Fruit fly (Drosophila melanogaster): Measurements from ENCODE around the gene CG3847.

Gene CG3847

DNA sequence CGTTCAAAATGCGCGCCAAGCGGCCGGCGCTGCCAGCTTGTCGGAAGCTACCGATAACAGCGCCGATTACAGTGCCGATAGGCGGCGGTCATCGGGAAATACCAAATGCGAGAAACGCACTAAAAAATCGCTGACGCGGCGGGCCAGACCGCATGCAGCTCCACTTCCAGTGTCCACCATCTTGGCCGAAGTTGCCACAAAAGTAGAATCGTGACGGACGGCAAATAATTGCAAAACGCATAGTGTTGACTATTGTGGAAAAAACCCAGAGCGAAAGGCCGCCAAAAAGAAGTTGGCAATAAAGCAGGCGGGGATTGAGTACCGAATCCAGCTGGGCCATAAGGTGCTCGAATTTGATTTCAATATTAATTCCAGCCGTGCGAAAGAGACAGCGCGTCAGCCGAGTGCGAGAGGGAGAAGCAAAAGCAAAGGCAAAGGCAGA, at the start of gene CG3847:
TSS of gene CG3847 (plus strand) at position 178 of the 442 bp plus-strand sequence.
- TF ChIP-seq CG8478 (optimal IDR thresholded peaks at IDR 0.05), result no peak
- peak in 1 of 2 experiments; percentile 56 for TF ChIP-seq CTCF (optimal IDR thresholded peaks at IDR 0.05)

DNA sequence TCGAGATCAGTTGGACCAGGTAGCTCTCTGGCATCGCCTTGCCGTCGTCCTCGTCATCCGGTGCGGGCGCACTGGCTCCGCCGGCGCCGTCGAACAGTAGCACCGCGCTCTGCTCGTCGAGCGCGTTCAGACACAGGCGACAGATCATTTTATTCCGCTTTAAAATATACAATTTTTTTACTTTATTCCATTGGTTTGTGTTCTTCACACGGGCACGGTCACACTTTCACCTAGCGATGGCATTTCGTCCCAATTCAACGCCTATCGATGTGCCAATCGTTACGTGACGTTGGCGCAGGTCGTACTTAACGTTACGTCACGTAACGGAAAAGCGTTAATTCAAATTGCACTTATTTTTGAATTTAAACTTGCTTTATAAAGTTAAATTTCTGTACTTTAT, 45.9 kb upstream of the CG3847 start, which contains the start of gene CG12219:
TSS of gene CG12219 (minus strand) at position 234 of the 400 bp plus-strand sequence.
- TF ChIP-seq CTCF (optimal IDR thresholded peaks at IDR 0.05) (no peak), CG8478 (optimal IDR thresholded peaks at IDR 0.05) (no peak)

DNA sequence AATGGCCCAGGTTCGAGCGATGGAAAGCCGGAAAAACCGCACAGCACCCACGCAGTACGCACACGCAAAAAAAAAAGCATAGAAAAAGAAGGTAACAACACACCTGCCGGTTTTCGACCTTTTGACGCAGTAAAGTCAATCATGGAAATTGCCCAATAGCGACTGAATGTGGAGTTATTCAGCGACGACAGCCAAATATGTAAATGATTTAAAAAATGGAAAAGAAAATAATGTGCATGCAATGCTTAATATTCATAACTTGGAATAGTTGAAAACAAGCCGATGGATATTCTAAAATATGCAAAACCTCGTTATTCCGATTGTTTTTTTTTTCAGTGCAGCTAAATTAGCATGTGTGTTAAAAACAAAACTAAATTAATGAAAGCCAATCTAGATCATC, 43.7 kb upstream of the CG3847 start:
- no peak for TF ChIP-seq CG8478 (optimal IDR thresholded peaks at IDR 0.05)
- no peak for TF ChIP-seq CTCF (optimal IDR thresholded peaks at IDR 0.05)

DNA sequence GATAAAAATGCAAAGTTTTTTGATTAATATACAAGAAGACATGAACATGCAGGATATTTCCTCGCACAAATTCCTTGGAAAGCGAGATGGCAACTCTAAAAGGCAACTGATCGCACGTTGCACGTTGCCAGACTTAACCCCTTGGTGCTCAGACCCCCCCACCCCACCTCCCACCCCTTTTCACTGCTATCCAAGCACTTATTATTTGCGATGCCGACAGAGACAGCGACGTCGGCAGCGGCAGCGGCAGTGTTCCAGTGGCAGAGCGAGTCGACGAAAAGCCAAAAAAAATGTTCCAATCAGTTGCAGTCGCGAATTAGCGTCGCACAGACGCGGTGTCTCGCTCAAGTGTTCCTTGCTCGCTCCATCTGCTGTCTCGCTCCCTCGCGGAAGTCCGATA, 43.2 kb upstream of the CG3847 start, which contains the start of gene CG3823:
TSS of gene CG3823 (plus strand) at position 301 of the 400 bp plus-strand sequence.
- no peak for TF ChIP-seq CG8478 (optimal IDR thresholded peaks at IDR 0.05)
- TF ChIP-seq CTCF (optimal IDR thresholded peaks at IDR 0.05), result no peak

DNA sequence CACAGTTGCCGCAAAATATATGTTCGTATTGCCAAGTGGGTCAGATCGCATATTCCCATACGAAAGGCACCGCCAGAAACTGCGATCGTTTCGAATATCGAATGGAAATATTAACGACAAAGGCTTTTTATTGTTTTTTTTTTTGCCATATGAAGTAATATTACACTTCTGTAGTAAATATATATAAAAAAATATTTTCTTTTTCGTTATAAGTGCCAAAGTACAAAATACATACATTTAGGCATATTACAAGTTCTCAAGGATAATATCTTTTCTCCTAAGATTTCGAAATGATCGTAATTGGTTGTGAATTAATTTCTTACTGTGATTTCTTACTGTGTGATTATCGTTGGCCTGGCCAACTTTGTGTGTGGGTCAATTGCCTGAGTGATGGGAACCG, 42.7 kb upstream of the CG3847 start:
- no peak for TF ChIP-seq CG8478 (optimal IDR thresholded peaks at IDR 0.05)
- TF ChIP-seq CTCF (optimal IDR thresholded peaks at IDR 0.05), result no peak

DNA sequence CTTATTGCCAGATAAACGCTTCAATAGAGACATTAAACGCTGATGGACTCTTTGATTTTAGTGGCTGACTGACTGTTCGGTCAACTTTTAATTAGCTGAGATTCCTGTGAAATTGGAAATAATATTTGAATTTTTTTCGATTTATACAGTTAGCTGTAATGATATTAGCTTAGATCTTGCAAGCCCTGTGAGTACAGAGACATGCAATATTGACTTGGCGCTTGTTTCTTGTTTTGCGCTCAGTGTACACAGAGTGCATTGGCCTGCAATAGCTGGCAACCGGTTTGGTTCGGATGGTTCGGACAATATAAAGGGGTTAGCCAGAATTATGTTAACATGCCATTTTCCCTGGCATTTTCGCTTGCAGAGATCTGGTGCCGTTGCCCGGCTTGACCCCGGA, 41.6 kb upstream of the CG3847 start:
- TF ChIP-seq CG8478 (optimal IDR thresholded peaks at IDR 0.05) (no peak), CTCF (optimal IDR thresholded peaks at IDR 0.05) (no peak)

DNA sequence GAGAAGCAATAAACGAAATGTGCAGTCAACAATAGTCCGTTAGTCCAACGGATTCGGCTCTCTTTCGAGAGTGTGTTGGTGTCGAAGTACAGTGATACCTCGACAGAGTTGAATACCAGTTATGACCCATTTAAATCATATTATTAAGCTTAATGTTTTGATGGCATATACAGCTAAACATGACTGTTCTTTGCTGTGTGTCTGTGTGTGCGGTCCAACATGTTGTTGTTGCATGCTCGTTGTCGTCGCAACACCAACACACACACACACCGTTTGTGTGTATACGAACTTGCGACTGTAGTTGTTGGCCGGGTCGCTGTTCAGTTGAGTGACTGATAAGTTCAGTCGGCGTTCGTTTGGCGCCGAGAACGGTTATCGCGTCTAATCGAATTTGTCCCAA, 38.1 kb upstream of the CG3847 start, which contains the start of gene CG15894:
TSS of gene CG15894 (plus strand) at position 361 of the 400 bp plus-strand sequence.
- TF ChIP-seq CTCF (optimal IDR thresholded peaks at IDR 0.05) (no peak), CG8478 (optimal IDR thresholded peaks at IDR 0.05) (no peak)

dm6 chrX:6310408-6310807, 36.5 kb upstream of the CG3847 start:
- TF ChIP-seq CG8478 (optimal IDR thresholded peaks at IDR 0.05), result no peak
- TF ChIP-seq CTCF (optimal IDR thresholded peaks at IDR 0.05), result no peak

DNA sequence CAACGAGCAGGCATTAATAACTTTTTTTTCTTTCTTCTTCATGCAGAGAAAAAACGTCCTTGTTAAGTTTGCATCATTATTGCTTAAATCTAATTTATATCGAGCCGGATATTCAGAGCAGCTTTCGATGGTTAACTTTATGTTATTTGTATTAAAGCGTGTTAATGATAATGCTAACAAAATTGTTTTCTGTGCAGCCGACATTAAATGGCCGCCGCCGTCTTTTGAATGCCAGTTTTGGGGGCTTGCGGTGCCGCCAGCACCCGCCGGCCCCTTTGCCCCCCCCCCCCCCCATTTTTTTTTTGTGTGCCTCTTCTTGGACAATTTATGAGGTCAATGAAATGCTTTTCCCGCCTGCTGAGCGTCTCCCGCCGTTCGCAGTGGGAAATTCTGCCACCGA, 35.4 kb upstream of the CG3847 start:
- no peak for TF ChIP-seq CG8478 (optimal IDR thresholded peaks at IDR 0.05)
- TF ChIP-seq CTCF (optimal IDR thresholded peaks at IDR 0.05), result no peak

dm6 chrX:6315583-6315982, 31.3 kb upstream of the CG3847 start:
- TF ChIP-seq CTCF (optimal IDR thresholded peaks at IDR 0.05) (no peak), CG8478 (optimal IDR thresholded peaks at IDR 0.05) (no peak)

dm6 chrX:6316858-6317474, 29.9 kb upstream of the CG3847 start:
- no peak for TF ChIP-seq CG8478 (optimal IDR thresholded peaks at IDR 0.05)
- no peak for TF ChIP-seq CTCF (optimal IDR thresholded peaks at IDR 0.05)

DNA sequence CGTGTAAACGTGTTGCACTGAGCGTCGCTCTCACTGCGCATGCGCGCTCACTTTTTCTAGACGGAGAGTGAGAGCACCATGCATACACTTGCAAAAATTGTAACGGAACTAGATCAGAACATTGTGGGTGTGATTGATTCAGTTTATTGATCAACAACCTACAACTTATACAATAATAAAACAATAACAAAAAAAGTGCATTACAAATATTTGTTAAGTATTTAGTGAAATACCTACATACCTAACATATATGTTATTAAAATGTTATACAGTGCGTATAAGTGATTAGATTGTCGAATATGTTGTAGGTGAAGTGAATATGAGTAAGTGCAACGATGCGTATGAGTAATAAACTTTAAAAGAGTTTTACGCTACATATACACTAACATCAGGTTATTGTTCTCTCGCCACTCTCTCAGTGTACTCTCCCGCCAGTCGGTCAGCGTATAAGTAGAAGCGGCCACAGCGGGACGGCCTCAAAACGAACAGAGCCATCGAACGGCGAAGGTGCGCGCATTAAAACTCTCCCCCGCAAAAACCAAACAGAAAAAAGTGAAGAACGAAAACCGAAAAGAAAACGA, 16.4 kb upstream of the CG3847 start, which contains the start of gene CG42240:
TSS of gene CG42240 (plus strand) at position 474 of the 581 bp plus-strand sequence.
- no peak for TF ChIP-seq CG8478 (optimal IDR thresholded peaks at IDR 0.05)
- no peak for TF ChIP-seq CTCF (optimal IDR thresholded peaks at IDR 0.05)

- TF ChIP-seq CTCF (optimal IDR thresholded peaks at IDR 0.05) (no peak), CG8478 (optimal IDR thresholded peaks at IDR 0.05) (no peak)
Measured at dm6 chrX:6332988-6333719, 13.7 kb upstream of the CG3847 start.

DNA sequence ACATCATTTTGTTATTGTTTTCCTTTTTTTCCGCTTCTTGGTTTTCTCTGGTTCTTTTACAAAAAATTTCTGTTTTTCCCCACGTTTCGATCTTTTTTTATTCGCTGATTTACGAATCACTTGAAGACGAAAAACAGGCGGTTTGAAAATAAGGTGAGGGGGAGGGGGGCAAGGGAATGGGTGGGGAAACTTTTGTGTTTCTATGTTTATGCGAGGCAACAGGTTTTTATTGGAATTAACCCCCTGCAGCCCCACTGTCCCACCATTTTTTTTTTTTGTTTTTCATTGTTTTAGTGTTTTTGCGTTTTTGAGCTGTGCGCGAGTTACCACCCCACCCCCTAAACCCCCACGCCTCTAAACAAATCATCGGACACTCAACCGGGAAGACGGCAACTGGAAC, 12.0 kb upstream of the CG3847 start:
- TF ChIP-seq CG8478 (optimal IDR thresholded peaks at IDR 0.05) (no peak), CTCF (optimal IDR thresholded peaks at IDR 0.05) (no peak)

DNA sequence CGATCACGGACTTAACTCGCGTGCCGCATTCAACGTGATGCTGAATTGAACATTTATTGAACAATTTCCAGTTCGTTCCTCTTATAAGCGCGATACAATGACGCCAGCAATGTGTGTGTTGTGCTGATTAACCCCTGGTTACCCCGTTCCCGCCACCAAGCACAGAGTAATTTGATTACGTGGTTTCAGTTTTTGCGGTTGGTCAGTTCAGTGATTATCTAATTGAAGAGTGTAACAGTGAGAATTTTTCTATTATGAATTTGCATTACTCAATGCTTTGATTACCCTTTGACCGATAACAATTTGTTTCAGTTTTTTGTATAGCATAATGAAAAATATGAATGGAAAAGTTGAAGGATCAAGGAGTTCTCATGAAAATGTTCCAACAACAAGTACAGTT, 9.2 kb upstream of the CG3847 start, which contains the start of gene CG3842:
TSS of gene CG3842 (plus strand) at position 61 of the 400 bp plus-strand sequence.
- TF ChIP-seq CG8478 (optimal IDR thresholded peaks at IDR 0.05) (no peak), CTCF (optimal IDR thresholded peaks at IDR 0.05) (no peak)

Data from S2 (cell line).